Worm (Caenorhabditis elegans): ENCODE data around the gene puf-8.

ce11 chrII:7299042-7299441 is 995 bp upstream of the puf-8 start, which contains the start of gene C30G12.1:
- TF ChIP-seq W03F9.2 (tag; optimal IDR thresholded peaks at IDR 0.05): no peak
- no peak for TF ChIP-seq dao-5 (tag; optimal IDR thresholded peaks at IDR 0.05)
- no peak for TF ChIP-seq him-1 (tag; optimal IDR thresholded peaks at IDR 0.05)

Data from whole organism, L4/young adult.